Worm (Caenorhabditis elegans) whole organism, late embryonic: ENCODE measurements around the gene taf-7.2.
A peak's percentile ranks its signal among the peaks of the same experiment; 100 is the strongest.

Experiments used
- C08G9.2 ChIP-seq: sonication (generic microtip); optimal IDR thresholded peaks from 2 replicates; lab custom pipeline; 2016; ENCODE audit warnings: mild to moderate bottlenecking, missing genetic modification characterization, moderate library complexity, missing compliant biosample characterization
- F13H6.1 ChIP-seq: sonication (generic microtip); optimal IDR thresholded peaks from 2 replicates; lab custom pipeline; 2016; ENCODE audit warnings: missing genetic modification characterization, missing compliant biosample characterization
- K09A11.1 ChIP-seq: sonication (generic microtip); optimal IDR thresholded peaks from 2 replicates; lab custom pipeline; 2017; ENCODE audit warnings: antibody characterized with exemption, mild to moderate bottlenecking, missing genetic modification characterization, missing compliant biosample characterization; ENCODE audit not compliant: insufficient read depth
- T23F11.4 ChIP-seq: fragments of 200-800 bp; sonication (Bioruptor generic); optimal IDR thresholded peaks from 2 replicates; lab custom pipeline; 2018; ENCODE audit warnings: mild to moderate bottlenecking, missing genetic modification characterization, missing compliant biosample characterization
- ceh-14 ChIP-seq: sonication (generic microtip); optimal IDR thresholded peaks from 2 replicates; lab custom pipeline; 2016; ENCODE audit warnings: missing genotype, missing genetic modification characterization, missing compliant biosample characterization
- ceh-18 ChIP-seq: sonication (generic microtip); optimal IDR thresholded peaks from 2 replicates; lab custom pipeline; 2016; ENCODE audit warnings: missing genetic modification characterization, missing compliant biosample characterization
- ceh-2 ChIP-seq: sonication (generic microtip); optimal IDR thresholded peaks from 2 replicates; lab custom pipeline; 2016; ENCODE audit warnings: missing genotype, missing genetic modification characterization, missing compliant biosample characterization
- ceh-22 ChIP-seq: sonication (generic microtip); optimal IDR thresholded peaks from 2 replicates; lab custom pipeline; 2017; ENCODE audit warnings: missing biosample characterization, missing genetic modification characterization
- ceh-30 ChIP-seq: fragments of 150-350 bp; optimal IDR thresholded peaks from 2 replicates; lab custom pipeline; 2014; ENCODE audit warnings: missing biosample characterization, missing genetic modification characterization
- ceh-34 ChIP-seq: sonication (generic microtip); optimal IDR thresholded peaks from 2 replicates; lab custom pipeline; 2016; ENCODE audit warnings: mild to moderate bottlenecking, missing genetic modification characterization, missing compliant biosample characterization
- ceh-45 ChIP-seq: fragments of 200-800 bp; sonication (Bioruptor generic); IDR thresholded peaks from 2 replicates; pipeline ENCODE4 v1.3.6; 2022; ENCODE audit warnings: missing genetic modification reagents, missing genetic modification characterization, missing compliant biosample characterization
- ceh-6 ChIP-seq: fragments of 200-800 bp; sonication (Bioruptor generic); optimal IDR thresholded peaks from 2 replicates; lab custom pipeline; 2018; ENCODE audit warnings: mild to moderate bottlenecking, missing genetic modification characterization, missing compliant biosample characterization
- che-1 ChIP-seq: sonication (generic microtip); optimal IDR thresholded peaks from 2 replicates; lab custom pipeline; 2016; ENCODE audit warnings: mild to moderate bottlenecking, missing genetic modification characterization, missing compliant biosample characterization
- dmd-4 ChIP-seq: sonication (generic microtip); optimal IDR thresholded peaks from 2 replicates; lab custom pipeline; 2016; ENCODE audit warnings: borderline replicate concordance, missing genetic modification characterization, missing compliant biosample characterization
- dve-1 ChIP-seq: sonication (generic microtip); optimal IDR thresholded peaks from 2 replicates; lab custom pipeline; 2017; ENCODE audit warnings: antibody characterized with exemption, mild to moderate bottlenecking, missing genetic modification characterization, missing compliant biosample characterization
- elt-2 ChIP-seq: sonication (generic microtip); optimal IDR thresholded peaks from 2 replicates; lab custom pipeline; 2016; ENCODE audit warnings: missing genetic modification reagents, missing genetic modification characterization, missing compliant biosample characterization
- ets-4 ChIP-seq: sonication (generic microtip); optimal IDR thresholded peaks from 2 replicates; lab custom pipeline; 2016; ENCODE audit warnings: missing genetic modification characterization, missing compliant biosample characterization
- fax-1 ChIP-seq: sonication (generic microtip); optimal IDR thresholded peaks from 2 replicates; lab custom pipeline; 2016; ENCODE audit warnings: missing genotype, missing genetic modification characterization, missing compliant biosample characterization
- fkh-10 ChIP-seq: fragments of 150-350 bp; optimal IDR thresholded peaks from 2 replicates; lab custom pipeline; 2014; ENCODE audit warnings: missing biosample characterization, missing genetic modification reagents, missing genetic modification characterization
- fkh-6 ChIP-seq: sonication (generic microtip); optimal IDR thresholded peaks from 2 replicates; lab custom pipeline; 2016; ENCODE audit warnings: missing genetic modification characterization, missing compliant biosample characterization
- gmeb-2 ChIP-seq: sonication (generic microtip); optimal IDR thresholded peaks from 2 replicates; lab custom pipeline; 2016; ENCODE audit warnings: missing genetic modification characterization, inconsistent platforms, missing compliant biosample characterization
- hlh-13 ChIP-seq: fragments of 200-800 bp; sonication (Bioruptor generic); optimal IDR thresholded peaks from 2 replicates; lab custom pipeline; 2018; ENCODE audit warnings: mild to moderate bottlenecking, missing genetic modification characterization, missing compliant biosample characterization
- hlh-6 ChIP-seq: sonication (generic microtip); optimal IDR thresholded peaks from 2 replicates; lab custom pipeline; 2016; ENCODE audit warnings: missing genotype, missing genetic modification characterization, missing compliant biosample characterization
- hlh-8 ChIP-seq: sonication (generic microtip); optimal IDR thresholded peaks from 2 replicates; lab custom pipeline; 2016; ENCODE audit warnings: missing genotype, missing genetic modification characterization, missing compliant biosample characterization
- madf-2 ChIP-seq: sonication (generic microtip); optimal IDR thresholded peaks from 2 replicates; lab custom pipeline; 2017; ENCODE audit warnings: missing genetic modification characterization, missing compliant biosample characterization
- mec-3 ChIP-seq: sonication (generic microtip); optimal IDR thresholded peaks from 2 replicates; lab custom pipeline; 2016; ENCODE audit warnings: borderline replicate concordance, missing genetic modification characterization, missing compliant biosample characterization
- nfya-1 ChIP-seq: sonication (generic microtip); optimal IDR thresholded peaks from 2 replicates; lab custom pipeline; 2017; ENCODE audit warnings: missing genetic modification characterization, mild to moderate bottlenecking, missing compliant biosample characterization, antibody characterized with exemption, moderate library complexity
- odd-2 ChIP-seq: sonication (generic microtip); optimal IDR thresholded peaks from 2 replicates; lab custom pipeline; 2017; ENCODE audit warnings: antibody characterized with exemption, mild to moderate bottlenecking, missing genetic modification characterization, missing compliant biosample characterization
- pag-3 ChIP-seq: sonication (generic microtip); optimal IDR thresholded peaks from 2 replicates; lab custom pipeline; 2016; ENCODE audit warnings: missing compliant biosample characterization, missing genetic modification characterization, borderline replicate concordance
- pat-9 ChIP-seq: fragments of 200-800 bp; sonication (Bioruptor generic); optimal IDR thresholded peaks from 2 replicates; lab custom pipeline; 2018; ENCODE audit warnings: mild to moderate bottlenecking, missing genetic modification characterization, moderate library complexity, missing compliant biosample characterization
- pqm-1 ChIP-seq: sonication (generic microtip); optimal IDR thresholded peaks from 2 replicates; lab custom pipeline; 2016; ENCODE audit warnings: missing genetic modification characterization, missing compliant biosample characterization
- ref-2 ChIP-seq: sonication (generic microtip); optimal IDR thresholded peaks from 2 replicates; lab custom pipeline; 2016; ENCODE audit warnings: missing genetic modification characterization, missing compliant biosample characterization
- rnt-1 ChIP-seq: sonication (generic microtip); optimal IDR thresholded peaks from 2 replicates; lab custom pipeline; 2016; ENCODE audit warnings: missing genetic modification characterization, missing compliant biosample characterization
- sox-2 ChIP-seq: fragments of 200-800 bp; sonication (Bioruptor generic); IDR thresholded peaks from 2 replicates; pipeline ENCODE4 v1.3.6; 2022; ENCODE audit warnings: missing genetic modification reagents, missing genetic modification characterization, missing compliant biosample characterization
- sox-4 ChIP-seq: sonication (generic microtip); optimal IDR thresholded peaks from 2 replicates; lab custom pipeline; 2017; ENCODE audit warnings: mild to moderate bottlenecking, missing genetic modification characterization, inconsistent platforms, missing compliant biosample characterization
- syd-9 ChIP-seq: sonication (generic microtip); optimal IDR thresholded peaks from 2 replicates; lab custom pipeline; 2016; ENCODE audit warnings: mild to moderate bottlenecking, missing genetic modification characterization, moderate library complexity, missing compliant biosample characterization
- tbx-2 ChIP-seq: sonication (generic microtip); optimal IDR thresholded peaks from 2 replicates; lab custom pipeline; 2016; ENCODE audit warnings: missing genetic modification characterization, missing compliant biosample characterization
- unc-42 ChIP-seq: sonication (generic microtip); optimal IDR thresholded peaks from 2 replicates; lab custom pipeline; 2016; ENCODE audit warnings: missing genotype, missing genetic modification characterization, missing compliant biosample characterization
- unc-55 ChIP-seq: sonication (generic microtip); optimal IDR thresholded peaks from 2 replicates; lab custom pipeline; 2017; ENCODE audit warnings: missing biosample characterization, missing genetic modification reagents, missing genetic modification characterization
- unc-86 ChIP-seq: sonication (generic microtip); optimal IDR thresholded peaks from 2 replicates; lab custom pipeline; 2016; ENCODE audit warnings: missing genetic modification characterization, missing compliant biosample characterization
- ztf-16 ChIP-seq: sonication (generic microtip); optimal IDR thresholded peaks from 2 replicates; lab custom pipeline; 2017; ENCODE audit warnings: missing genetic modification characterization, missing compliant biosample characterization

Gene taf-7.2

DNA sequence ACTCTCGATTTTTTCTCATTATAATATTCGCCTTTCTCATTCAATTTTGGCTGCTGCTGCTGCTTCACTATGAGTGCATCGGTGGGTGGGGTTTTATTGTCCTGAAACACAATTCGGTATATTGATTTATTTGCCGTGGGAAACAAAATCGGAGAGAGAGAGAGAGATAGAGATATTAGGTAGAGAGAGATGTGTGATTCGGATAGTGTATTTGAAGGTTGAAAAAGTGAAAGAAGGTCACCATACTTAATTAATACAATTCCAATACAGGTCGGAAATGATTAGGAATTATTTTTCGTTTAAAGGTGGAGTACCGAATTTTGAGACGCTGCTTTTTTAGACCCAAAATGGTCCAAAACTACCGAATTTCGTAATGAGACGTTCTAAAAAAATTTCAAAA is 11.0 kb downstream of the taf-7.2 start, which contains the start of gene tpst-1:
Gene tpst-1, minus strand, starts transcription at position 101 of the 400 bp plus-strand sequence.
- no peak for TF ChIP-seq ceh-45 (GFP tag; lab: Robert Waterston, UW)
- TF ChIP-seq dve-1 (tag; lab: Kevin White, UChicago): no peak
- TF ChIP-seq pag-3: no peak
- no peak for TF ChIP-seq ceh-2 (tag; lab: Kevin White, UChicago)
- no peak for TF ChIP-seq ceh-6 (GFP tag; lab: Kevin White, UChicago)
- no peak for TF ChIP-seq ceh-30 (tag; lab: Kevin White, UChicago)
- no peak for TF ChIP-seq che-1 (tag; lab: Kevin White, UChicago)
- no peak for TF ChIP-seq unc-86
- no peak for TF ChIP-seq ref-2 (tag; lab: Kevin White, UChicago)
- no peak for TF ChIP-seq unc-55
- TF ChIP-seq madf-2 (tag; lab: Kevin White, UChicago): no peak
- no peak for TF ChIP-seq ceh-14 (tag; lab: Kevin White, UChicago)
- TF ChIP-seq ets-4 (tag; lab: Kevin White, UChicago): no peak
- TF ChIP-seq tbx-2 (tag; lab: Kevin White, UChicago): no peak
- TF ChIP-seq mec-3 (tag; lab: Kevin White, UChicago): no peak
- TF ChIP-seq sox-2 (GFP tag; lab: Robert Waterston, UW): no peak
- TF ChIP-seq elt-2 (tag; lab: Kevin White, UChicago): no peak

DNA sequence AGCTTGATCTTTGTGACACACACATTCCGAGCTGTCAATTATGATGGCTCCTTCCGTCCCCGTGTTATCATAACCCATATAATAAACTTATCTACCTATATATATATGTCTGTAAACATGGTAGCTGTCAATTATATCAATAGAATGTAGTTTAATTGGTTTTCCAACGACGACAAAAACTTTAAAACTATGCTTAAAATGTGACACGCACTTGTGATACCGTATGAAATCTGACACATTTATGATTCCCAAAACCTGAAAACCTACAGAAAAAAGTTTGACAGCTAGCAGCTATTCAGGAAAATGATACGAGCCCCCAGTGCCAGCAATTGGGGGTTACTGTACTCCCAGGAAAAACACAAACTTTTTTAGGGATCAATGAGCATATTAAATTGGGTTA is 14.6 kb downstream of the taf-7.2 start:
- TF ChIP-seq gmeb-2 (tag; lab: Kevin White, UChicago): no peak
- no peak for TF ChIP-seq rnt-1
- TF ChIP-seq sox-4 (tag; lab: Kevin White, UChicago): no peak
- TF ChIP-seq fkh-6 (tag; lab: Kevin White, UChicago): no peak
- TF ChIP-seq ceh-34 (tag; lab: Kevin White, UChicago): no peak
- no peak for TF ChIP-seq pqm-1 (tag; lab: Kevin White, UChicago)
- TF ChIP-seq ref-2 (tag; lab: Kevin White, UChicago): no peak
- no peak for TF ChIP-seq syd-9 (tag; lab: Kevin White, UChicago)
- TF ChIP-seq hlh-8 (tag; lab: Kevin White, UChicago): no peak
- TF ChIP-seq unc-42 (tag; lab: Kevin White, UChicago): no peak
- TF ChIP-seq fax-1: no peak
- no peak for TF ChIP-seq pat-9 (tag; lab: Kevin White, UChicago)
- TF ChIP-seq T23F11.4 (GFP tag; lab: Kevin White, UChicago): no peak
- no peak for TF ChIP-seq ceh-18 (tag; lab: Kevin White, UChicago)

DNA sequence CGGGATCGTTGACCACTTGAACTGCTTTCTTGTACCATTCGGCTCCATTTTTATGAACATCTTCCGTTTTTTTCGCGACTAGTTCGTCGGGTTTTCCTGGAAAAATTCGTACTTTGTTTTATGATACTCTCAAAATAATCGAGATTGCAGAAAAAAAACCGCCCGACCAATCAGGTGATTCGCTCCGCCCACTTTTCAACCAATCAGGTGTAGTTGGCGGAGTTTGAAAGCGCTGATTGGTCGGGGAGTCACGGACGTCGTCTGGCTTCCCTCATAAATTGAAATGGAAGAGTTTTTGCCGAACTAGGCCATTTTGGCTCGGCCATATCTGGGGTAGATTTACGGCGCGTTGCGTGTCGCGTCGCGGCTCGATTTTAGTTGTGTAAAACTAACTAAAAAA is 20.6 kb downstream of the taf-7.2 start:
- peak; percentile 79 for TF ChIP-seq nfya-1 (tag; lab: Kevin White, UChicago)
- no peak for TF ChIP-seq hlh-6

DNA sequence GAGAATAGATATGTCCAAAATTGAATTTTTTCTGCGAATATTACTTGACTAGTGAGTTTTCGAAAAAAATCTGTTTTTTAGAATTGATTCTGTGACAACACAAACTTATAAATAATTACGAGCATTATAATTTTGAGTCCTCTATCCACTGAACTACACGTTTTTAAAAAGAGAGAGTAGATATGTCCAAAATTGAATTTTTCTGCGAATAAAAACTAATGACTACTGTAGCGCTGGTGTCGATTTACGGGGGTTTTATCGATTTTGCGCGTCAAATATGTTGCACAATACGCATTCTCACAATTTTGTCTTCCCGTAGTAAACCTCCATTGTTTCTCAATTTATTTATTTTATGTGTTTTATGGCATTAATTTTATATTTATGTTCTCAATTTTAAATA is 21.3 kb downstream of the taf-7.2 start:
- TF ChIP-seq sox-2 (GFP tag; lab: Robert Waterston, UW) (no peak), pqm-1 (tag; lab: Kevin White, UChicago) (no peak), C08G9.2 (tag; lab: Kevin White, UChicago) (no peak), K09A11.1 (tag; lab: Kevin White, UChicago) (no peak), che-1 (tag; lab: Kevin White, UChicago) (no peak), mec-3 (tag; lab: Kevin White, UChicago) (no peak), ceh-22 (tag; lab: Kevin White, UChicago) (no peak), pat-9 (tag; lab: Kevin White, UChicago) (no peak), ceh-45 (GFP tag; lab: Robert Waterston, UW) (no peak), ztf-16 (tag; lab: Kevin White, UChicago) (no peak), F13H6.1 (tag; lab: Kevin White, UChicago) (no peak), unc-86 (no peak), hlh-13 (GFP tag; lab: Kevin White, UChicago) (no peak), unc-55 (no peak), madf-2 (tag; lab: Kevin White, UChicago) (no peak), syd-9 (tag; lab: Kevin White, UChicago) (no peak), fkh-10 (no peak), odd-2 (tag; lab: Kevin White, UChicago) (no peak), dmd-4 (tag; lab: Kevin White, UChicago) (no peak)
